Worm (Caenorhabditis elegans): Measurements from ENCODE around the gene R09A1.3.

ce11 chrV:990300-990699 is 36.6 kb downstream of the R09A1.3 start:
- TF ChIP-seq ceh-28 (tag; optimal IDR thresholded peaks at IDR 0.05) (no peak), pha-4 (tag; optimal IDR thresholded peaks at IDR 0.05) (no peak), unc-62 (GFP tag; optimal IDR thresholded peaks at IDR 0.05) (no peak), nhr-23 (tag; optimal IDR thresholded peaks at IDR 0.05) (no peak), skn-1 (tag; optimal IDR thresholded peaks at IDR 0.05) (no peak), zag-1 (tag; optimal IDR thresholded peaks at IDR 0.05) (no peak), ceh-16 (tag; optimal IDR thresholded peaks at IDR 0.05) (no peak), tbx-2 (tag; optimal IDR thresholded peaks at IDR 0.05) (no peak)

All from whole organism, L3 larva.